Fruit fly (Drosophila melanogaster) whole organism, pupa: Measurements from ENCODE around the gene CG32152.

ENCODE experiments used
- CG32121 ChIP-seq: fragments of 200-800 bp; sonication (Bioruptor generic); IDR thresholded peaks from 2 replicates; pipeline ENCODE4 v1.3.6; 2022; ENCODE audit warnings: missing biosample characterization, missing genetic modification characterization
- CG34367 ChIP-seq: fragments of 200-800 bp; sonication (Bioruptor generic); optimal IDR thresholded peaks from 2 replicates; lab custom pipeline; 2018; ENCODE audit warnings: missing biosample characterization, mild to moderate bottlenecking, missing genetic modification characterization
- CG4496 ChIP-seq: fragments of 200-800 bp; sonication (Bioruptor generic); IDR thresholded peaks from 3 replicates; pipeline ENCODE4 v1.3.6; 2022; ENCODE audit warnings: missing biosample characterization, missing genetic modification characterization
- CG8301 ChIP-seq: fragments of 200-800 bp; sonication (Bioruptor generic); optimal IDR thresholded peaks from 2 replicates; lab custom pipeline; 2018; ENCODE audit warnings: missing biosample characterization, mild to moderate bottlenecking, missing genetic modification characterization
- Snoo ChIP-seq: fragments of 200-800 bp; sonication (Bioruptor generic); optimal IDR thresholded peaks from 3 replicates; lab custom pipeline; 2017; ENCODE audit warnings: missing biosample characterization, mild to moderate bottlenecking, missing genetic modification characterization, inconsistent platforms

dm6 chr3L:16160073-16160398 is 16.2 kb upstream of the CG32152 start:
- TF ChIP-seq CG34367 (no peak), CG32121 (GFP tag; lab: Robert Waterston, UW) (no peak), Snoo (tag; lab: Kevin White, UChicago) (no peak), CG8301 (no peak), CG4496 (GFP tag; lab: Robert Waterston, UW) (no peak)
